Worm (Caenorhabditis elegans) whole organism, midembryonic: ENCODE measurements around the gene T06C12.12.
"Not testable (repeated sequence)": the region's sequence is repeated elsewhere in the genome, so short reads cannot be mapped to it uniquely, and the experiment has no call there.

Experiments used
- T22C8.4 ChIP-seq: fragments of 200-800 bp; sonication (Bioruptor generic); IDR thresholded peaks from 2 replicates; pipeline ENCODE4 v1.3.6; 2022; ENCODE audit warnings: missing genetic modification characterization, missing compliant biosample characterization
- cog-1 ChIP-seq: sonication (generic microtip); optimal IDR thresholded peaks from 2 replicates; lab custom pipeline; 2016; ENCODE audit warnings: missing genetic modification characterization, missing compliant biosample characterization
- flt-1 ChIP-seq: fragments of 200-800 bp; sonication (Bioruptor generic); IDR thresholded peaks from 2 replicates; pipeline ENCODE4 v1.3.6; 2022; ENCODE audit warnings: missing genetic modification characterization, missing compliant biosample characterization
- klf-2 ChIP-seq: fragments of 200-800 bp; sonication (Bioruptor generic); conservative IDR thresholded peaks from 2 replicates; pipeline ENCODE4 v1.3.6; 2022; ENCODE audit warnings: missing genetic modification reagents, missing genetic modification characterization, missing compliant biosample characterization
- med-1 ChIP-seq: sonication (generic microtip); optimal IDR thresholded peaks from 2 replicates; lab custom pipeline; 2017; ENCODE audit warnings: missing genetic modification characterization, mild to moderate bottlenecking, missing compliant biosample characterization, antibody characterized with exemption, missing genetic modification reagents; ENCODE audit not compliant: insufficient read depth
- ref-1 ChIP-seq: fragments of 200-800 bp; sonication (Bioruptor generic); conservative IDR thresholded peaks from 2 replicates; pipeline ENCODE4 v1.3.6; 2022; ENCODE audit warnings: missing genetic modification reagents, missing genetic modification characterization, missing compliant biosample characterization
- tab-1 ChIP-seq: fragments of 200-800 bp; sonication (Bioruptor generic); IDR thresholded peaks from 2 replicates; pipeline ENCODE4 v1.3.6; 2022; ENCODE audit warnings: missing genetic modification characterization, missing compliant biosample characterization
- ztf-23 ChIP-seq: fragments of 200-800 bp; sonication (Bioruptor generic); IDR thresholded peaks from 2 replicates; pipeline ENCODE4 v1.3.6; 2022; ENCODE audit warnings: missing genetic modification reagents, missing genetic modification characterization, missing compliant biosample characterization
- ztf-29 ChIP-seq: fragments of 200-800 bp; sonication (Bioruptor generic); IDR thresholded peaks from 2 replicates; pipeline ENCODE4 v1.3.6; 2022; ENCODE audit warnings: missing genetic modification reagents, missing genetic modification characterization, missing compliant biosample characterization

The T06C12.12 gene

DNA sequence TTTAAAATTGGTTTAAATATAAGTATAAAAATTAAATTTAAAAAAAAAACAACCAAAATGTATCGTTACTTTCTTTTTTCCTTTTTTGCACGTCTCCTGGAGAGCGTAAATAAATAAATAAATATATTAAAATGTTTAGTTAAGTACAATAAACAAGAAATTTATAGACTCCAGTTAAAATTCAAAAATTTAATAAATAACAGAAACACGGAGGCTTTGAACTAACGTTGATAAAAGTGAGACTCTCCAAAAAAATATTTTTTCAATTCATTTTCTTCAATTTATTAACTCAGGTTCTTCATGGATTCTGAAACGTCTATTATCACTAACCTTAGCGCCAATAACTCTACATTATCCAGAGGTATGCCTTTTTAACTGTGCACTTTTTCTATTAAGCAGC lies at the start of gene T06C12.12:
TSS of gene T06C12.12 (plus strand) at position 301 of the 400 bp plus-strand sequence.
- TF ChIP-seq cog-1 (tag; lab: Kevin White, UChicago) (no peak), ref-1 (no peak), tab-1 (no peak), med-1 (GFP tag; lab: Kevin White, UChicago) (no peak), flt-1 (no peak), ztf-23 (GFP tag; lab: Robert Waterston, UW) (no peak), ztf-29 (GFP tag; lab: Robert Waterston, UW) (no peak), klf-2 (no peak), T22C8.4 (GFP tag; lab: Robert Waterston, UW) (no peak)

- not testable (repeated sequence) for TF ChIP-seq ref-1; tab-1; ztf-29 (GFP tag; lab: Robert Waterston, UW)
Measured at ce11 chrV:15850276-15850811, 41.5 kb upstream of the T06C12.12 start, which contains the start of gene srh-147. srh-147 (minus strand) TSS chrV:15850326.

ce11 chrV:15858292-15858691 lies 33.6 kb upstream of the T06C12.12 start, which contains the start of gene srh-148:
srh-148 (minus strand) TSS chrV:15858392.
- TF ChIP-seq flt-1 (no peak), tab-1 (no peak), ztf-23 (GFP tag; lab: Robert Waterston, UW) (no peak), ztf-29 (GFP tag; lab: Robert Waterston, UW) (no peak), klf-2 (no peak)

- TF ChIP-seq med-1 (GFP tag; lab: Kevin White, UChicago) (no peak), tab-1 (no peak), ztf-29 (GFP tag; lab: Robert Waterston, UW) (no peak), cog-1 (tag; lab: Kevin White, UChicago) (no peak), ref-1 (no peak), T22C8.4 (GFP tag; lab: Robert Waterston, UW) (no peak), ztf-23 (GFP tag; lab: Robert Waterston, UW) (no peak), flt-1 (no peak)
Measured at ce11 chrV:15862599-15862998, 29.3 kb upstream of the T06C12.12 start, which contains the start of gene srz-12. srz-12 (minus strand) TSS chrV:15862699.

DNA sequence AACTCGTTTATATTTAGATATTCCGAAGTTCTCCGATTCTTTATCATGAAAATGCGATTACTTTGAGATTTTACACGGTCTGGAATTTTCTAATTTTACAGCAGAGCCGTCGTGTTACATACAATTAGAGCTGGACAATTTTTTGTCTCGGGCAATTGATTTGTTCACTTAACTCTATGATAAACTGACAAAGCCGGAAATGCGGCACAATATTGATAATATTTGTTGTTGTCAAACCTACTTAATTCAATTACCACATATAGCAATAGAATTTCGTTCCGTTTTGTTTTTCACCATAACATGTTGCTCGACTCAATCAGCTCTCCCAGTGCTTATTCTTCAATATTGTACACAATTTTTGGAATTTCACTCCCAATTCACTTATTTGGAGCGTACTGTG lies 28.8 kb upstream of the T06C12.12 start, which contains the start of gene srh-299:
TSS of gene srh-299 (plus strand) at position 301 of the 400 bp plus-strand sequence.
- no peak for TF ChIP-seq cog-1 (tag; lab: Kevin White, UChicago)
- no peak for TF ChIP-seq T22C8.4 (GFP tag; lab: Robert Waterston, UW)

DNA sequence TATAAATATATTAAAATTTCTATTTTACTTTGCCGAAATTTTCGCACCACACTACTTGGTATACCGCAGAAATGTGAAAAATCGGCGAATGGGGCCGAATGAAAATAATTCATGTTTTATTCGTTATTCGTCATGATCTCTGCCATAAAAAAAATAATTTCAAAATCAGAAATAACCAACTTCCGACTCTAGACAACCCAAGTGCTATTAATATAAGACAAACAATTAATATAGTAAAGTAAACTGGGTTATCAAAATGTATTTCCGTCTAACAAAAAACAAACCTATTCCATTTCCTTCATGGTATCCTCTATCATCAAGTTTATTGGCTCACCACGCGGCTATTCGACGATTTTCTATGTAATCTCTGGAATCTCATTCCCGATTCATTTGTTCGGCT lies 26.0 kb upstream of the T06C12.12 start, which contains the start of gene srh-293:
TSS of gene srh-293 (plus strand) at position 301 of the 400 bp plus-strand sequence.
- TF ChIP-seq ztf-29 (GFP tag; lab: Robert Waterston, UW) (no peak), T22C8.4 (GFP tag; lab: Robert Waterston, UW) (no peak), ztf-23 (GFP tag; lab: Robert Waterston, UW) (no peak), flt-1 (no peak), tab-1 (no peak), cog-1 (tag; lab: Kevin White, UChicago) (no peak), klf-2 (no peak), med-1 (GFP tag; lab: Kevin White, UChicago) (no peak), ref-1 (no peak)

- TF ChIP-seq flt-1 (no peak), ref-1 (no peak), tab-1 (no peak), ztf-29 (GFP tag; lab: Robert Waterston, UW) (no peak), cog-1 (tag; lab: Kevin White, UChicago) (no peak), T22C8.4 (GFP tag; lab: Robert Waterston, UW) (no peak), med-1 (GFP tag; lab: Kevin White, UChicago) (no peak), ztf-23 (GFP tag; lab: Robert Waterston, UW) (no peak), klf-2 (no peak)
Measured at ce11 chrV:15867373-15867772, 24.5 kb upstream of the T06C12.12 start, which contains the start of gene fbxa-197. fbxa-197 (plus strand) TSS chrV:15867673.

- no peak for TF ChIP-seq med-1 (GFP tag; lab: Kevin White, UChicago)
- TF ChIP-seq ztf-29 (GFP tag; lab: Robert Waterston, UW) = no peak
- no peak for TF ChIP-seq flt-1
- TF ChIP-seq T22C8.4 (GFP tag; lab: Robert Waterston, UW) = no peak
- no peak for TF ChIP-seq klf-2
- no peak for TF ChIP-seq ref-1
- TF ChIP-seq cog-1 (tag; lab: Kevin White, UChicago) = no peak
- TF ChIP-seq ztf-23 (GFP tag; lab: Robert Waterston, UW) = no peak
Measured at ce11 chrV:15870356-15870755, 21.5 kb upstream of the T06C12.12 start, which contains the start of gene str-57. str-57 (plus strand) TSS chrV:15870656.

- TF ChIP-seq flt-1 (no peak), klf-2 (no peak), T22C8.4 (GFP tag; lab: Robert Waterston, UW) (no peak), cog-1 (tag; lab: Kevin White, UChicago) (no peak), ztf-23 (GFP tag; lab: Robert Waterston, UW) (no peak), tab-1 (no peak), med-1 (GFP tag; lab: Kevin White, UChicago) (no peak), ref-1 (no peak), ztf-29 (GFP tag; lab: Robert Waterston, UW) (no peak)
Measured at ce11 chrV:15872273-15872672, 19.6 kb upstream of the T06C12.12 start, which contains the start of gene str-56. str-56 (plus strand) TSS chrV:15872573.

- TF ChIP-seq med-1 (GFP tag; lab: Kevin White, UChicago) (peak; percentile 91), ref-1 (peak; percentile 100), cog-1 (tag; lab: Kevin White, UChicago) (peak; percentile 96), ztf-29 (GFP tag; lab: Robert Waterston, UW) (peak; percentile 100), flt-1 (peak; percentile 99), ztf-23 (GFP tag; lab: Robert Waterston, UW) (peak; percentile 99), tab-1 (peak; percentile 100), T22C8.4 (GFP tag; lab: Robert Waterston, UW) (peak; percentile 99), klf-2 (peak; percentile 99)
Measured at ce11 chrV:15873762-15874161, 18.1 kb upstream of the T06C12.12 start.
